Worm (Caenorhabditis elegans) whole organism, L4 larva: ENCODE results near the gene oma-2.

Source experiments
- D1046.2 ChIP-seq: fragments of 200-800 bp; sonication (Bioruptor generic); IDR thresholded peaks from 2 replicates; pipeline ENCODE4 v1.3.6; 2022; ENCODE audit warnings: missing genetic modification characterization, missing compliant biosample characterization
- F26F4.8 ChIP-seq: fragments of 200-800 bp; sonication (Bioruptor generic); conservative IDR thresholded peaks from 2 replicates; pipeline ENCODE4 v1.3.6; 2022; ENCODE audit warnings: missing genetic modification characterization, missing compliant biosample characterization
- T26A8.4 ChIP-seq: fragments of 200-800 bp; sonication (Bioruptor generic); IDR thresholded peaks from 2 replicates; pipeline ENCODE4 v1.3.6; 2022; ENCODE audit warnings: missing genetic modification characterization, missing compliant biosample characterization
- Y48G9A.11 ChIP-seq: fragments of 200-800 bp; sonication (Bioruptor generic); IDR thresholded peaks from 2 replicates; pipeline ENCODE4 v1.3.6; 2022; ENCODE audit warnings: missing genetic modification reagents, missing genetic modification characterization, missing compliant biosample characterization
- Y5F2A.4 ChIP-seq: fragments of 200-800 bp; sonication (Bioruptor generic); optimal IDR thresholded peaks from 2 replicates; lab custom pipeline; 2018; ENCODE audit warnings: mild to moderate bottlenecking, missing genetic modification characterization, missing compliant biosample characterization
- aha-1 ChIP-seq: fragments of 150-350 bp; peaks from one replicate; lab custom pipeline; 2014; ENCODE audit warnings: missing biosample characterization, missing genetic modification characterization
- attf-4 ChIP-seq: sonication (generic microtip); optimal IDR thresholded peaks from 3 replicates; lab custom pipeline; 2017; ENCODE audit warnings: missing biosample characterization, missing genetic modification characterization
- ceh-32 ChIP-seq: sonication (generic microtip); optimal IDR thresholded peaks from 2 replicates; lab custom pipeline; 2016; ENCODE audit warnings: mild to moderate bottlenecking, missing genetic modification characterization, missing compliant biosample characterization; ENCODE audit not compliant: poor library complexity
- ceh-62 ChIP-seq: sonication (generic microtip); optimal IDR thresholded peaks from 2 replicates; lab custom pipeline; 2017; ENCODE audit warnings: missing biosample characterization, missing genetic modification characterization
- ces-1 ChIP-seq: fragments of 150-350 bp; sonication (generic microtip); optimal IDR thresholded peaks from 4 replicates; lab custom pipeline; 2014; ENCODE audit warnings: missing biosample characterization, missing genetic modification reagents, missing genetic modification characterization
- cey-2 ChIP-seq: sonication (generic microtip); optimal IDR thresholded peaks from 3 replicates; lab custom pipeline; 2017; ENCODE audit warnings: missing genetic modification characterization, mild to moderate bottlenecking, missing compliant biosample characterization, antibody characterized with exemption, borderline replicate concordance; ENCODE audit not compliant: insufficient read depth
- dmd-6 ChIP-seq: fragments of 200-800 bp; sonication (Bioruptor generic); IDR thresholded peaks from 2 replicates; pipeline ENCODE4 v1.3.6; 2022; ENCODE audit warnings: missing genetic modification reagents, missing genetic modification characterization, missing compliant biosample characterization
- dpl-1 ChIP-seq: fragments of 150-350 bp; optimal IDR thresholded peaks from 2 replicates; lab custom pipeline; 2014; ENCODE audit warnings: missing biosample characterization, missing genetic modification reagents, missing genetic modification characterization
- duxl-1 ChIP-seq: sonication (generic microtip); optimal IDR thresholded peaks from 2 replicates; lab custom pipeline; 2016; ENCODE audit warnings: mild to moderate bottlenecking, missing genetic modification characterization, moderate library complexity, missing compliant biosample characterization; ENCODE audit not compliant: poor library complexity
- egl-43 ChIP-seq: fragments of 200-800 bp; sonication (Bioruptor generic); IDR thresholded peaks from 2 replicates; pipeline ENCODE4 v1.3.6; 2022; ENCODE audit warnings: missing genetic modification reagents, missing genetic modification characterization, missing compliant biosample characterization
- fkh-10 ChIP-seq: fragments of 150-350 bp; optimal IDR thresholded peaks from 2 replicates; lab custom pipeline; 2014; ENCODE audit warnings: missing biosample characterization, missing genetic modification reagents, missing genetic modification characterization
- hif-1 ChIP-seq, 2 experiments: sonication (generic microtip); optimal IDR thresholded peaks; 2 replicates each; lab custom pipeline; 2016 to 2017; ENCODE audit warnings: missing compliant biosample characterization in 2 of 2, missing genetic modification characterization in 2 of 2, missing genetic modification reagents in 2 of 2, missing genotype in 2 of 2, mild to moderate bottlenecking in 1 of 2
- hlh-11 ChIP-seq: fragments of 200-800 bp; sonication (Bioruptor generic); optimal IDR thresholded peaks from 2 replicates; lab custom pipeline; 2018; ENCODE audit warnings: mild to moderate bottlenecking, missing genetic modification characterization, missing compliant biosample characterization
- hlh-30 ChIP-seq: sonication (generic microtip); optimal IDR thresholded peaks from 2 replicates; lab custom pipeline; 2017; ENCODE audit warnings: antibody characterized with exemption, mild to moderate bottlenecking, missing genetic modification characterization, missing compliant biosample characterization; ENCODE audit not compliant: insufficient read depth
- jun-1 ChIP-seq: fragments of 150-350 bp; optimal IDR thresholded peaks from 2 replicates; lab custom pipeline; 2014; ENCODE audit warnings: missing biosample characterization, missing genetic modification reagents, missing genetic modification characterization
- lim-7 ChIP-seq: fragments of 200-800 bp; sonication (Bioruptor generic); IDR thresholded peaks from 2 replicates; pipeline ENCODE4 v1.3.6; 2022; ENCODE audit warnings: missing genetic modification characterization, missing compliant biosample characterization
- lin-1 ChIP-seq: fragments of 200-800 bp; sonication (Bioruptor generic); IDR thresholded peaks from 2 replicates; pipeline ENCODE4 v1.3.6; 2022; ENCODE audit warnings: missing genetic modification reagents, missing genetic modification characterization, missing compliant biosample characterization
- lin-15B ChIP-seq: fragments of 150-350 bp; sonication (generic microtip); optimal IDR thresholded peaks from 3 replicates; lab custom pipeline; 2014; ENCODE audit warnings: missing biosample characterization, missing genetic modification characterization
- lin-39 ChIP-seq: fragments of 150-350 bp; optimal IDR thresholded peaks from 2 replicates; lab custom pipeline; 2014; ENCODE audit warnings: missing biosample characterization, missing genetic modification reagents, missing genetic modification characterization
- lir-3 ChIP-seq: sonication (generic microtip); optimal IDR thresholded peaks from 2 replicates; lab custom pipeline; 2016; ENCODE audit warnings: mild to moderate bottlenecking, missing genetic modification characterization, missing compliant biosample characterization
- lsy-2 ChIP-seq, 2 experiments: fragments of 150-350 bp in 1 of 2; sonication (generic microtip) in 1 of 2; optimal IDR thresholded peaks; 2 replicates each; lab custom pipeline; 2014 to 2017; ENCODE audit warnings: missing biosample characterization in 2 of 2, missing genetic modification characterization in 2 of 2
- madf-9 ChIP-seq: fragments of 200-800 bp; sonication (Bioruptor generic); conservative IDR thresholded peaks from 2 replicates; pipeline ENCODE4 v1.3.6; 2022; ENCODE audit warnings: missing genetic modification reagents, missing genetic modification characterization, missing compliant biosample characterization
- mdl-1 ChIP-seq, 2 experiments: fragments of 150-350 bp in 1 of 2; sonication (generic microtip) in 1 of 2; optimal IDR thresholded peaks; 2 replicates each; lab custom pipeline; 2014 to 2017; ENCODE audit warnings: missing biosample characterization in 2 of 2, missing genetic modification characterization in 2 of 2
- mdt-29 ChIP-seq: fragments of 200-800 bp; sonication (Bioruptor generic); IDR thresholded peaks from 2 replicates; pipeline ENCODE4 v1.3.6; 2022; ENCODE audit warnings: missing genetic modification reagents, missing genetic modification characterization, missing compliant biosample characterization
- mep-1 ChIP-seq: fragments of 150-350 bp; sonication (generic microtip); optimal IDR thresholded peaks from 3 replicates; lab custom pipeline; 2014; ENCODE audit warnings: missing biosample characterization, missing genetic modification characterization
- mxl-2 ChIP-seq: fragments of 200-800 bp; sonication (Bioruptor generic); conservative IDR thresholded peaks from 2 replicates; pipeline ENCODE4 v1.3.6; 2022; ENCODE audit warnings: missing genetic modification reagents, missing genetic modification characterization, missing compliant biosample characterization
- mxl-3 ChIP-seq: fragments of 200-800 bp; sonication (Bioruptor generic); optimal IDR thresholded peaks from 2 replicates; lab custom pipeline; 2018; ENCODE audit warnings: mild to moderate bottlenecking, missing genetic modification characterization, missing compliant biosample characterization
- nhr-11 ChIP-seq: fragments of 150-350 bp; optimal IDR thresholded peaks from 2 replicates; lab custom pipeline; 2014; ENCODE audit warnings: missing biosample characterization, missing genetic modification characterization
- nhr-25 ChIP-seq: sonication (generic microtip); optimal IDR thresholded peaks from 2 replicates; lab custom pipeline; 2017; ENCODE audit warnings: missing genetic modification characterization, mild to moderate bottlenecking, missing compliant biosample characterization, antibody characterized with exemption, moderate library complexity, borderline replicate concordance; ENCODE audit not compliant: insufficient read depth
- nhr-28 ChIP-seq: fragments of 150-350 bp; optimal IDR thresholded peaks from 2 replicates; lab custom pipeline; 2014; ENCODE audit warnings: missing biosample characterization, missing genetic modification characterization
- nhr-42 ChIP-seq: fragments of 200-800 bp; sonication (Bioruptor generic); IDR thresholded peaks from 2 replicates; pipeline ENCODE4 v1.3.6; 2022; ENCODE audit warnings: missing genetic modification characterization, missing compliant biosample characterization
- nhr-48 ChIP-seq: sonication (generic microtip); optimal IDR thresholded peaks from 2 replicates; lab custom pipeline; 2016; ENCODE audit warnings: mild to moderate bottlenecking, missing genetic modification characterization, missing compliant biosample characterization
- nhr-6 ChIP-seq: fragments of 150-350 bp; optimal IDR thresholded peaks from 2 replicates; lab custom pipeline; 2014; ENCODE audit warnings: missing biosample characterization, missing genetic modification characterization
- nhr-77 ChIP-seq: fragments of 150-350 bp; optimal IDR thresholded peaks from 2 replicates; lab custom pipeline; 2014; ENCODE audit warnings: missing biosample characterization, missing genetic modification characterization
- saeg-2 ChIP-seq: fragments of 200-800 bp; sonication (Bioruptor generic); IDR thresholded peaks from 2 replicates; pipeline ENCODE4 v1.3.6; 2022; ENCODE audit warnings: missing genetic modification reagents, missing genetic modification characterization, missing compliant biosample characterization
- snpc-4 ChIP-seq: fragments of 150-350 bp; optimal IDR thresholded peaks from 2 replicates; lab custom pipeline; 2014; ENCODE audit warnings: missing biosample characterization, missing genetic modification characterization
- tra-1 ChIP-seq: fragments of 200-800 bp; sonication (Bioruptor generic); IDR thresholded peaks from 2 replicates; pipeline ENCODE4 v1.3.6; 2022; ENCODE audit warnings: missing genetic modification reagents, missing genetic modification characterization, missing compliant biosample characterization
- unc-39 ChIP-seq: sonication (generic microtip); optimal IDR thresholded peaks from 2 replicates; lab custom pipeline; 2017; ENCODE audit warnings: missing biosample characterization, missing genetic modification characterization
- vab-7 ChIP-seq: fragments of 200-800 bp; sonication (Bioruptor generic); IDR thresholded peaks from 2 replicates; pipeline ENCODE4 v1.3.6; 2022; ENCODE audit warnings: missing genetic modification reagents, missing genetic modification characterization, missing compliant biosample characterization
- zag-1 ChIP-seq: fragments of 150-350 bp; optimal IDR thresholded peaks from 2 replicates; lab custom pipeline; 2014; ENCODE audit warnings: missing biosample characterization, missing genetic modification characterization
- zfp-3 ChIP-seq: fragments of 200-800 bp; sonication (Bioruptor generic); conservative IDR thresholded peaks from 2 replicates; pipeline ENCODE4 v1.3.6; 2022; ENCODE audit warnings: missing genetic modification reagents, missing genetic modification characterization, missing compliant biosample characterization

oma-2 gene

ce11 chrV:7985860-7986259 is 43.4 kb upstream of the oma-2 start, which contains the start of gene Y97E10AL.1 (continued):
- TF ChIP-seq snpc-4 (tag; lab: Kevin White, UChicago) = no peak

- TF ChIP-seq saeg-2 (GFP tag; lab: Robert Waterston, UW) (no peak), nhr-11 (tag; lab: Kevin White, UChicago) (no peak), attf-4 (tag; lab: Kevin White, UChicago) (no peak), ceh-32 (tag; lab: Kevin White, UChicago) (no peak), tra-1 (GFP tag; lab: Robert Waterston, UW) (no peak), ceh-62 (tag; lab: Kevin White, UChicago) (no peak), D1046.2 (GFP tag; lab: Robert Waterston, UW) (no peak), jun-1 (tag; lab: Kevin White, UChicago) (no peak), nhr-77 (tag; lab: Kevin White, UChicago) (no peak), cey-2 (tag; lab: Kevin White, UChicago) (no peak), duxl-1 (no peak), dmd-6 (GFP tag; lab: Robert Waterston, UW) (no peak), lin-39 (no peak), lin-1 (GFP tag; lab: Robert Waterston, UW) (no peak), lin-15B (tag; lab: Kevin White, UChicago) (no peak), nhr-25 (tag; lab: Kevin White, UChicago) (no peak), Y5F2A.4 (GFP tag; lab: Kevin White, UChicago) (no peak)
These were observed 34.7 kb upstream of the oma-2 start, which contains the start of gene ceh-76 for ce11 chrV:7994570-7994969. Gene ceh-76 (minus strand): TSS chrV:7994670.

ce11 chrV:7995165-7995564 is 34.1 kb upstream of the oma-2 start:
- TF ChIP-seq unc-39 (tag; lab: Kevin White, UChicago) (no peak), saeg-2 (GFP tag; lab: Robert Waterston, UW) (no peak), mxl-2 (GFP tag; lab: Robert Waterston, UW) (no peak), vab-7 (GFP tag; lab: Robert Waterston, UW) (no peak), hlh-30 (tag; lab: Kevin White, UChicago) (no peak), lin-1 (GFP tag; lab: Robert Waterston, UW) (no peak), lim-7 (GFP tag; lab: Robert Waterston, UW) (no peak), fkh-10 (no peak), ceh-62 (tag; lab: Kevin White, UChicago) (no peak), mxl-3 (no peak), mep-1 (tag; lab: Kevin White, UChicago) (no peak), nhr-6 (tag; lab: Kevin White, UChicago) (no peak), ces-1 (GFP tag; lab: Kevin White, UChicago) (no peak), hif-1 (tag; optimal IDR thresholded peaks at IDR 0.05; lab: Kevin White, UChicago) (no peak), aha-1 (tag; lab: Kevin White, UChicago) (no peak), dpl-1 (GFP tag; lab: Kevin White, UChicago) (no peak), nhr-28 (tag; lab: Kevin White, UChicago) (no peak), mdl-1 (tag; optimal IDR thresholded peaks at IDR 0.05; lab: Kevin White, UChicago) (no peak), egl-43 (GFP tag; lab: Robert Waterston, UW) (no peak)

- TF ChIP-seq Y48G9A.11 (GFP tag; lab: Robert Waterston, UW) (no peak), mdt-29 (GFP tag; lab: Robert Waterston, UW) (no peak), duxl-1 (no peak), nhr-42 (GFP tag; lab: Robert Waterston, UW) (no peak), lsy-2 (tag; optimal IDR thresholded peaks at IDR 0.05; lab: Kevin White, UChicago) (no peak), zfp-3 (GFP tag; lab: Robert Waterston, UW) (no peak), madf-9 (GFP tag; lab: Robert Waterston, UW) (no peak), F26F4.8 (GFP tag; lab: Robert Waterston, UW) (no peak), unc-39 (tag; lab: Kevin White, UChicago) (no peak), T26A8.4 (GFP tag; lab: Robert Waterston, UW) (no peak), hlh-11 (tag; lab: Kevin White, UChicago) (no peak), lir-3 (tag; lab: Kevin White, UChicago) (no peak), nhr-48 (tag; lab: Kevin White, UChicago) (no peak), aha-1 (tag; lab: Kevin White, UChicago) (no peak), lim-7 (GFP tag; lab: Robert Waterston, UW) (no peak), zag-1 (tag; lab: Kevin White, UChicago) (no peak), mxl-2 (GFP tag; lab: Robert Waterston, UW) (no peak), saeg-2 (GFP tag; lab: Robert Waterston, UW) (no peak)
These were observed 33.4 kb upstream of the oma-2 start, which contains the start of gene Y97E10AR.2 for ce11 chrV:7995878-7996277. Gene Y97E10AR.2 (plus strand): TSS chrV:7996178.
